Worm (Caenorhabditis elegans) whole organism, young adult: ENCODE measurements around the gene K07E8.7.
A peak's percentile ranks its signal among the peaks of the same experiment; 100 is the strongest.

Experiments used
- C06A6.2 ChIP-seq: fragments of 200-800 bp; sonication (Bioruptor generic); conservative IDR thresholded peaks from 2 replicates; pipeline ENCODE4 v1.3.6; 2022; ENCODE audit warnings: missing genetic modification characterization, missing compliant biosample characterization
- D2030.7 ChIP-seq: fragments of 200-800 bp; sonication (Bioruptor generic); IDR thresholded peaks from 2 replicates; pipeline ENCODE4 v1.3.6; 2022; ENCODE audit warnings: missing genetic modification reagents, missing genetic modification characterization, missing compliant biosample characterization
- F23B12.7 ChIP-seq: sonication (generic microtip); optimal IDR thresholded peaks from 2 replicates; lab custom pipeline; 2017; ENCODE audit warnings: missing genetic modification characterization, mild to moderate bottlenecking, missing compliant biosample characterization, antibody characterized with exemption, moderate library complexity; ENCODE audit not compliant: insufficient read depth
- F33H1.4 ChIP-seq: fragments of 200-800 bp; sonication (Bioruptor generic); IDR thresholded peaks from 2 replicates; pipeline ENCODE4 v1.3.6; 2022; ENCODE audit warnings: missing genetic modification reagents, missing genetic modification characterization, missing compliant biosample characterization
- F37B4.10 ChIP-seq: fragments of 200-800 bp; sonication (Bioruptor generic); IDR thresholded peaks from 2 replicates; pipeline ENCODE4 v1.3.6; 2022; ENCODE audit warnings: missing genetic modification characterization, missing compliant biosample characterization
- F39B2.1 ChIP-seq: fragments of 200-800 bp; sonication (Bioruptor generic); IDR thresholded peaks from 2 replicates; pipeline ENCODE4 v1.3.6; 2022; ENCODE audit warnings: missing genetic modification reagents, missing genetic modification characterization, missing compliant biosample characterization
- K11D2.4 ChIP-seq: fragments of 200-800 bp; sonication (Bioruptor generic); IDR thresholded peaks from 2 replicates; pipeline ENCODE4 v1.3.6; 2022; ENCODE audit warnings: missing genetic modification reagents, missing genetic modification characterization, missing compliant biosample characterization
- Y53G8AR.9 ChIP-seq: fragments of 200-800 bp; sonication (Bioruptor generic); conservative IDR thresholded peaks from 2 replicates; pipeline ENCODE4 v1.3.6; 2022; ENCODE audit warnings: missing genetic modification reagents, missing genetic modification characterization, missing compliant biosample characterization
- Y56A3A.18 ChIP-seq: fragments of 200-800 bp; sonication (Bioruptor generic); IDR thresholded peaks from 2 replicates; pipeline ENCODE4 v1.3.6; 2022; ENCODE audit warnings: missing genetic modification reagents, missing genetic modification characterization, missing compliant biosample characterization
- Y95B8A.8 ChIP-seq: fragments of 200-800 bp; sonication (Bioruptor generic); IDR thresholded peaks from 2 replicates; pipeline ENCODE4 v1.3.6; 2022; ENCODE audit warnings: missing genetic modification reagents, missing genetic modification characterization, missing compliant biosample characterization
- aptf-2 ChIP-seq: fragments of 200-800 bp; sonication (Bioruptor generic); conservative IDR thresholded peaks from 2 replicates; pipeline ENCODE4 v1.3.6; 2022; ENCODE audit warnings: missing genetic modification reagents, missing genetic modification characterization, missing compliant biosample characterization
- attf-6 ChIP-seq: fragments of 200-800 bp; sonication (Bioruptor generic); IDR thresholded peaks from 2 replicates; pipeline ENCODE4 v1.3.6; 2022; ENCODE audit warnings: missing genetic modification reagents, missing genetic modification characterization, missing compliant biosample characterization
- bed-1 ChIP-seq: fragments of 200-800 bp; sonication (Bioruptor generic); IDR thresholded peaks from 2 replicates; pipeline ENCODE4 v1.3.6; 2022; ENCODE audit warnings: missing genetic modification reagents, missing genetic modification characterization, missing compliant biosample characterization
- cebp-2 ChIP-seq: fragments of 200-800 bp; sonication (Bioruptor generic); IDR thresholded peaks from 2 replicates; pipeline ENCODE4 v1.3.6; 2022; ENCODE audit warnings: missing genetic modification characterization, missing compliant biosample characterization
- ceh-100 ChIP-seq: fragments of 200-800 bp; sonication (Bioruptor generic); IDR thresholded peaks from 2 replicates; pipeline ENCODE4 v1.3.6; 2022; ENCODE audit warnings: missing genetic modification reagents, missing genetic modification characterization, missing compliant biosample characterization
- ceh-40 ChIP-seq: fragments of 200-800 bp; sonication (Bioruptor generic); IDR thresholded peaks from 2 replicates; pipeline ENCODE4 v1.3.6; 2022; ENCODE audit warnings: missing genetic modification characterization, missing compliant biosample characterization
- ceh-58 ChIP-seq: fragments of 200-800 bp; sonication (Bioruptor generic); IDR thresholded peaks from 2 replicates; pipeline ENCODE4 v1.3.6; 2022; ENCODE audit warnings: missing genetic modification characterization, missing compliant biosample characterization
- ceh-91 ChIP-seq: fragments of 200-800 bp; sonication (Bioruptor generic); IDR thresholded peaks from 2 replicates; pipeline ENCODE4 v1.3.6; 2022; ENCODE audit warnings: missing genetic modification reagents, missing genetic modification characterization, missing compliant biosample characterization
- dox-1 ChIP-seq: fragments of 200-800 bp; sonication (Bioruptor generic); IDR thresholded peaks from 2 replicates; pipeline ENCODE4 v1.3.6; 2022; ENCODE audit warnings: missing genetic modification reagents, missing genetic modification characterization, missing compliant biosample characterization
- egl-18 ChIP-seq: fragments of 200-800 bp; sonication (Bioruptor generic); IDR thresholded peaks from 2 replicates; pipeline ENCODE4 v1.3.6; 2022; ENCODE audit warnings: missing genetic modification reagents, missing genetic modification characterization, missing compliant biosample characterization
- egl-44 ChIP-seq: fragments of 200-800 bp; sonication (Bioruptor generic); IDR thresholded peaks from 2 replicates; pipeline ENCODE4 v1.3.6; 2022; ENCODE audit warnings: missing genetic modification reagents, missing genetic modification characterization, missing compliant biosample characterization
- egrh-3 ChIP-seq: fragments of 200-800 bp; sonication (Bioruptor generic); IDR thresholded peaks from 2 replicates; pipeline ENCODE4 v1.3.6; 2022; ENCODE audit warnings: missing genetic modification reagents, missing genetic modification characterization, missing compliant biosample characterization
- hmg-1.2 ChIP-seq: fragments of 200-800 bp; sonication (Bioruptor generic); IDR thresholded peaks from 2 replicates; pipeline ENCODE4 v1.3.6; 2022; ENCODE audit warnings: missing genetic modification reagents, missing genetic modification characterization, missing compliant biosample characterization
- hmg-20 ChIP-seq: fragments of 200-800 bp; sonication (Bioruptor generic); IDR thresholded peaks from 2 replicates; pipeline ENCODE4 v1.3.6; 2022; ENCODE audit warnings: missing genetic modification reagents, missing genetic modification characterization, missing compliant biosample characterization
- hsf-1 ChIP-seq: fragments of 200-800 bp; sonication (Bioruptor generic); IDR thresholded peaks from 2 replicates; pipeline ENCODE4 v1.3.6; 2022; ENCODE audit warnings: missing genetic modification reagents, missing genetic modification characterization, missing compliant biosample characterization
- lag-1 ChIP-seq: fragments of 200-800 bp; sonication (Bioruptor generic); IDR thresholded peaks from 2 replicates; pipeline ENCODE4 v1.3.6; 2022; ENCODE audit warnings: missing genetic modification reagents, missing genetic modification characterization, missing compliant biosample characterization
- let-526 ChIP-seq: fragments of 200-800 bp; sonication (Bioruptor generic); IDR thresholded peaks from 2 replicates; pipeline ENCODE4 v1.3.6; 2022; ENCODE audit warnings: missing genetic modification reagents, missing genetic modification characterization, missing compliant biosample characterization
- lin-26 ChIP-seq: fragments of 200-800 bp; sonication (Bioruptor generic); IDR thresholded peaks from 2 replicates; pipeline ENCODE4 v1.3.6; 2022; ENCODE audit warnings: missing genetic modification reagents, missing genetic modification characterization, missing compliant biosample characterization
- lsl-1 ChIP-seq: fragments of 200-800 bp; sonication (Bioruptor generic); optimal IDR thresholded peaks from 2 replicates; lab custom pipeline; 2018; ENCODE audit warnings: mild to moderate bottlenecking, missing genetic modification characterization, moderate library complexity, missing compliant biosample characterization
- madf-3 ChIP-seq: fragments of 200-800 bp; sonication (Bioruptor generic); IDR thresholded peaks from 2 replicates; pipeline ENCODE4 v1.3.6; 2022; ENCODE audit warnings: missing genetic modification reagents, missing genetic modification characterization, missing compliant biosample characterization
- madf-6 ChIP-seq: fragments of 200-800 bp; sonication (Bioruptor generic); IDR thresholded peaks from 2 replicates; pipeline ENCODE4 v1.3.6; 2022; ENCODE audit warnings: missing genetic modification reagents, missing genetic modification characterization, missing compliant biosample characterization
- madf-8 ChIP-seq: fragments of 200-800 bp; sonication (Bioruptor generic); conservative IDR thresholded peaks from 2 replicates; pipeline ENCODE4 v1.3.6; 2022; ENCODE audit warnings: missing genetic modification reagents, missing genetic modification characterization, missing compliant biosample characterization
- mcd-1 ChIP-seq: fragments of 200-800 bp; sonication (Bioruptor generic); IDR thresholded peaks from 2 replicates; pipeline ENCODE4 v1.3.6; 2022; ENCODE audit warnings: missing genetic modification reagents, missing genetic modification characterization, missing compliant biosample characterization
- nfya-2 ChIP-seq: fragments of 200-800 bp; sonication (Bioruptor generic); IDR thresholded peaks from 2 replicates; pipeline ENCODE4 v1.3.6; 2022; ENCODE audit warnings: missing genetic modification reagents, missing genetic modification characterization, missing compliant biosample characterization
- ztf-18 ChIP-seq: sonication (generic microtip); optimal IDR thresholded peaks from 2 replicates; lab custom pipeline; 2016; ENCODE audit warnings: missing genotype, mild to moderate bottlenecking, missing genetic modification characterization, missing compliant biosample characterization
- ztf-25 ChIP-seq: fragments of 200-800 bp; sonication (Bioruptor generic); IDR thresholded peaks from 2 replicates; pipeline ENCODE4 v1.3.6; 2022; ENCODE audit warnings: missing genetic modification reagents, missing genetic modification characterization, missing compliant biosample characterization
- ztf-28 ChIP-seq: fragments of 200-800 bp; sonication (Bioruptor generic); IDR thresholded peaks from 2 replicates; pipeline ENCODE4 v1.3.6; 2022; ENCODE audit warnings: missing genetic modification reagents, missing genetic modification characterization, missing compliant biosample characterization
- ztf-6 ChIP-seq: fragments of 200-800 bp; sonication (Bioruptor generic); IDR thresholded peaks from 2 replicates; pipeline ENCODE4 v1.3.6; 2022; ENCODE audit warnings: missing genetic modification reagents, missing genetic modification characterization, missing compliant biosample characterization

Gene K07E8.7

ce11 chrII:650321-651005, at the start of gene K07E8.7, which contains the start of gene frpr-14:
Gene K07E8.7 (minus strand): TSS chrII:650367.
Gene frpr-14 (plus strand): TSS chrII:650955.
- TF ChIP-seq F23B12.7 (tag; lab: Kevin White, UChicago) (peak; percentile 33), mcd-1 (peak; percentile 54; the same call in 1 of the 2 replicates), lsl-1 (GFP tag; lab: Kevin White, UChicago) (peak; percentile 4), ztf-28 (GFP tag; lab: Robert Waterston, UW) (no peak), ztf-18 (tag; lab: Kevin White, UChicago) (peak; percentile 92), hmg-1.2 (GFP tag; lab: Robert Waterston, UW) (0 out of 2 replicates have a peak, but pooled peaks have one; percentile 18), ztf-25 (GFP tag; lab: Robert Waterston, UW) (no peak)

- TF ChIP-seq D2030.7 (GFP tag; lab: Robert Waterston, UW) (peak; percentile 18; the same call in 1 of the 2 replicates), F33H1.4 (GFP tag; lab: Robert Waterston, UW) (peak; percentile 64; the same call in 1 of the 2 replicates), egrh-3 (GFP tag; lab: Robert Waterston, UW) (peak; percentile 50; the same call in 1 of the 2 replicates), lin-26 (GFP tag; lab: Robert Waterston, UW) (0 out of 2 replicates have a peak, but pooled peaks have one; percentile 11), attf-6 (GFP tag; lab: Robert Waterston, UW) (0 out of 2 replicates have a peak, but pooled peaks have one; percentile 45), ceh-91 (GFP tag; lab: Robert Waterston, UW) (peak; percentile 44), madf-6 (0 out of 2 replicates have a peak, but pooled peaks have one; percentile 36), F37B4.10 (GFP tag; lab: Robert Waterston, UW) (0 out of 2 replicates have a peak, but pooled peaks have one; percentile 44), aptf-2 (GFP tag; lab: Robert Waterston, UW) (peak; percentile 21; the same call in 1 of the 2 replicates), ztf-25 (GFP tag; lab: Robert Waterston, UW) (0 out of 2 replicates have a peak, but pooled peaks have one; percentile 12)
These were observed 48.3 kb upstream of the K07E8.7 start for ce11 chrII:698453-698852.

DNA sequence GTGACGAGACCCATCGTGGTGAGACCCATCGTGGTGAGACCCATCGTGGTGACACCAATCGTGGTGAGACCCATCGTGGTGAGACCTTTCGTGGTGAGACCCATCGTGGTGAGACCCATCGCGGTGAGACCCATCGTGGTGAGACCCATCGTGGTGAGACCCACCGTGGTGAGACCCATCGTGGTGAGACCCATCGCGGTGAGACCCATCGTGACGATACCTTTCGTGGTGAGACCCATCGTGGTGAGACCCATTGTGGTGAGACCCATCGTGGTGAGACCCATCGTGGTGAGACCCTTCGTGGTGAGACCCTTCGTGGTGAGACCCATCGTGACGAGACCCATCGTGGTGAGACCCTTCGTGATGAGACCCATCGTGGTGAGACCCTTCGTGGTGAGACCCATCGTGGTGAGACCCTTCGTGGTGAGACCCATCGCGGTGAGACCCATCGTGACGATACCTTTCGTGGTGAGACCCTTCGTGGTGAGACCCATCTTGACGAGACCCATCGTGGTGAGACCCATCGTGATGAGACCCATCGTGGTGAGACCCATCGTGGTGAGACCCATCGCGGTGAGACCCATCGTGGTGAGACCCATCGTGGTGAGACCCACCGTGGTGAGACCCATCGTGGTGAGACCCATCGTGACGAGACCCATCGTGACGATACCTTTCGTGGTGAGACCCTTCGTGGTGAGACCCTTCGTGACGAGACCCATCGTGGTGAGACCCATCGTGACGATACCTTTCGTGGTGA, 46.8 kb upstream of the K07E8.7 start:
- TF ChIP-seq hsf-1 = peak; percentile 73; the same call in 1 of the 2 replicates
- peak; percentile 46; the same call in 1 of the 2 replicates for TF ChIP-seq C06A6.2 (GFP tag; lab: Robert Waterston, UW)
- peak; percentile 73 for TF ChIP-seq lin-26 (GFP tag; lab: Robert Waterston, UW)
- peak; percentile 31 for TF ChIP-seq madf-8
- peak; percentile 41; the same call in 1 of the 2 replicates for TF ChIP-seq ceh-91 (GFP tag; lab: Robert Waterston, UW)
- 0 out of 2 replicates have a peak, but pooled peaks have one; percentile 13 for TF ChIP-seq aptf-2 (GFP tag; lab: Robert Waterston, UW)
- 0 out of 2 replicates have a peak, but pooled peaks have one; percentile 47 for TF ChIP-seq let-526 (GFP tag; lab: Robert Waterston, UW)
- peak; percentile 12; the same call in 1 of the 2 replicates for TF ChIP-seq Y56A3A.18
- TF ChIP-seq ceh-40 (GFP tag; lab: Robert Waterston, UW) = peak; percentile 59; the same call in 1 of the 2 replicates
- 0 out of 2 replicates have a peak, but pooled peaks have one; percentile 54 for TF ChIP-seq ztf-6 (GFP tag; lab: Robert Waterston, UW)
- peak; percentile 51; the same call in 1 of the 2 replicates for TF ChIP-seq dox-1 (GFP tag; lab: Robert Waterston, UW)
- TF ChIP-seq egl-18 (GFP tag; lab: Robert Waterston, UW) = peak; percentile 74; the same call in 1 of the 2 replicates
- TF ChIP-seq cebp-2 (GFP tag; lab: Robert Waterston, UW) = peak; percentile 84; the same call in 1 of the 2 replicates
- TF ChIP-seq nfya-2 = 0 out of 2 replicates have a peak, but pooled peaks have one; percentile 74
- TF ChIP-seq Y53G8AR.9 (GFP tag; lab: Robert Waterston, UW) = peak; percentile 85
- peak; percentile 78; the same call in 1 of the 2 replicates for TF ChIP-seq F39B2.1
- TF ChIP-seq egrh-3 (GFP tag; lab: Robert Waterston, UW) = peak; percentile 81; the same call in 1 of the 2 replicates
- TF ChIP-seq ztf-25 (GFP tag; lab: Robert Waterston, UW) = peak; percentile 64; the same call in 1 of the 2 replicates
- peak; percentile 88; the same call in 1 of the 2 replicates for TF ChIP-seq bed-1 (GFP tag; lab: Robert Waterston, UW)
- TF ChIP-seq attf-6 (GFP tag; lab: Robert Waterston, UW) = 0 out of 2 replicates have a peak, but pooled peaks have one; percentile 27
- peak; percentile 78 for TF ChIP-seq F33H1.4 (GFP tag; lab: Robert Waterston, UW)
- TF ChIP-seq Y95B8A.8 (GFP tag; lab: Robert Waterston, UW) = 0 out of 2 replicates have a peak, but pooled peaks have one; percentile 20
- peak; percentile 98 for TF ChIP-seq ceh-58 (GFP tag; lab: Robert Waterston, UW)
- TF ChIP-seq ceh-100 (GFP tag; lab: Robert Waterston, UW) = 0 out of 2 replicates have a peak, but pooled peaks have one; percentile 31
- 0 out of 2 replicates have a peak, but pooled peaks have one; percentile 32 for TF ChIP-seq hmg-20 (GFP tag; lab: Robert Waterston, UW)
- TF ChIP-seq madf-3 = peak; percentile 93
- TF ChIP-seq K11D2.4 (GFP tag; lab: Robert Waterston, UW) = 0 out of 2 replicates have a peak, but pooled peaks have one; percentile 44
- 0 out of 2 replicates have a peak, but pooled peaks have one; percentile 75 for TF ChIP-seq egl-44 (GFP tag; lab: Robert Waterston, UW)
- peak; percentile 87; the same call in 1 of the 2 replicates for TF ChIP-seq lag-1 (GFP tag; lab: Robert Waterston, UW)
